Worm (Caenorhabditis elegans) whole organism, L4/young adult: ENCODE results near the gene Y50D4C.5.

ENCODE experiments used
- W03F9.2 ChIP-seq: fragments of 150-350 bp; optimal IDR thresholded peaks from 2 replicates; lab custom pipeline; 2014; ENCODE audit warnings: missing biosample characterization, missing genetic modification characterization
- dao-5 ChIP-seq: sonication (generic microtip); optimal IDR thresholded peaks from 2 replicates; lab custom pipeline; 2016; ENCODE audit warnings: missing genotype, missing genetic modification characterization, moderate library complexity, missing compliant biosample characterization
- him-1 ChIP-seq: sonication (generic microtip); optimal IDR thresholded peaks from 2 replicates; lab custom pipeline; 2016; ENCODE audit warnings: missing genotype, missing genetic modification reagents, missing genetic modification characterization, missing compliant biosample characterization

DNA sequence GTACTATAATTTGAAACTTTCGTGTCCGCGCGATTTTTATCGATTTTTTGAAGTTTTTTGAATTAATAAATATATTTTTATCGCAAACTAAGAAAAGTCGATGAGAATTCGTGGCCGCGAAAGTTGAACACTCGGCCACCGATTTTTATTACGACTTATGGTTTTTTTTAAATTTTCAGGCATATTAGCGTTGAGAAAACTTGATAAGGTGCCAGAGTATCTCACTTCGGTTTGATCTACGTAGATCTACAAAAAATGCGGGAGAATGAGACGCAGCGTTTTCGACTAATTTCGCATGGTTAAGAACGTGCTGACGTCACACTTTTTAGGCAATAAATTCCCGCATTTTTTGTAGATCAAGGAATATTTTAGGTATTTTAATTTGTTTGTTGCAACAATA, 19.8 kb upstream of the Y50D4C.5 start, which contains the start of gene pei-2:
- no peak for TF ChIP-seq W03F9.2 (tag; lab: Kevin White, UChicago)
- TF ChIP-seq him-1 (tag; lab: Kevin White, UChicago), result no peak
- no peak for TF ChIP-seq dao-5
